Worm (Caenorhabditis elegans): Measurements from ENCODE around the gene str-171.

ce11 chrV:15092666-15093065 is 39.7 kb downstream of the str-171 start, which contains the start of gene txt-12:
- no peak for TF ChIP-seq flt-1 (GFP tag; IDR thresholded peaks at IDR 0.05)
- no peak for TF ChIP-seq B0310.2 (tag; optimal IDR thresholded peaks at IDR 0.05)
- TF ChIP-seq F13C5.2 (tag; optimal IDR thresholded peaks at IDR 0.05), result no peak
- no peak for TF ChIP-seq ama-1 (optimal IDR thresholded peaks at IDR 0.05)

Data from whole organism, early embryonic.